Fruit fly (Drosophila melanogaster) whole organism, embryonic: Measurements from ENCODE around the gene CG8562.

Source experiments
- Atf3 ChIP-seq: fragments of 200-800 bp; sonication (Bioruptor generic); optimal IDR thresholded peaks from 3 replicates; lab custom pipeline; 2016; ENCODE audit warnings: missing biosample characterization, missing genetic modification characterization
- Blimp-1 ChIP-seq: fragments of 200-800 bp; sonication (Bioruptor generic); optimal IDR thresholded peaks from 3 replicates; lab custom pipeline; 2018; ENCODE audit warnings: missing biosample characterization, missing genetic modification characterization, mild to moderate bottlenecking, moderate library complexity, missing genetic modification reagents
- C15 ChIP-seq: fragments of 200-800 bp; sonication (Bioruptor generic); IDR thresholded peaks from 3 replicates; pipeline ENCODE4 v1.3.6; 2022; ENCODE audit warnings: missing biosample characterization, missing genetic modification characterization
- CG1024 ChIP-seq: fragments of 200-800 bp; sonication (Bioruptor generic); IDR thresholded peaks from 2 replicates; pipeline ENCODE4 v1.3.6; 2022; ENCODE audit warnings: missing biosample characterization, missing genetic modification characterization
- CG11456 ChIP-seq: fragments of 200-800 bp; sonication (Bioruptor generic); IDR thresholded peaks from 3 replicates; pipeline ENCODE4 v1.3.6; 2022; ENCODE audit warnings: missing biosample characterization, missing genetic modification characterization
- CG11560 ChIP-seq: fragments of 200-800 bp; sonication (Bioruptor generic); IDR thresholded peaks from 3 replicates; pipeline ENCODE4 v1.3.6; 2022; ENCODE audit warnings: missing biosample characterization, missing genetic modification characterization
- CG11723 ChIP-seq: fragments of 200-800 bp; sonication (Bioruptor generic); optimal IDR thresholded peaks from 2 replicates; lab custom pipeline; 2017; ENCODE audit warnings: missing biosample characterization, mild to moderate bottlenecking, missing genetic modification characterization
- CG1233 ChIP-seq: fragments of 200-800 bp; sonication (Bioruptor generic); optimal IDR thresholded peaks from 4 replicates; lab custom pipeline; 2018; ENCODE audit warnings: missing biosample characterization, mild to moderate bottlenecking, missing genetic modification characterization
- CG17912 ChIP-seq: fragments of 200-800 bp; sonication (Bioruptor generic); optimal IDR thresholded peaks from 2 replicates; lab custom pipeline; 2018; ENCODE audit warnings: missing biosample characterization, mild to moderate bottlenecking, missing genetic modification characterization
- CG18011 ChIP-seq: fragments of 200-800 bp; sonication (Bioruptor generic); optimal IDR thresholded peaks from 2 replicates; lab custom pipeline; 2017; ENCODE audit warnings: missing biosample characterization, missing genetic modification characterization, mild to moderate bottlenecking, moderate library complexity, missing genotype
- CG18476 ChIP-seq: fragments of 200-800 bp; sonication (Bioruptor generic); optimal IDR thresholded peaks from 2 replicates; lab custom pipeline; 2016; ENCODE audit warnings: missing biosample characterization, mild to moderate bottlenecking, missing genetic modification characterization
- CG3065 ChIP-seq: fragments of 200-800 bp; sonication (Bioruptor generic); optimal IDR thresholded peaks from 2 replicates; lab custom pipeline; 2016; ENCODE audit warnings: missing biosample characterization, missing genetic modification characterization
- CG31441 ChIP-seq: fragments of 200-800 bp; sonication (Bioruptor generic); IDR thresholded peaks from 2 replicates; pipeline ENCODE4 v1.3.6; 2022; ENCODE audit warnings: missing biosample characterization, missing genetic modification characterization
- CG3995 ChIP-seq: fragments of 200-800 bp; sonication (Bioruptor generic); optimal IDR thresholded peaks from 3 replicates; lab custom pipeline; 2016; ENCODE audit warnings: missing biosample characterization, missing genetic modification characterization
- CG7372 ChIP-seq: fragments of 200-800 bp; sonication (Bioruptor generic); IDR thresholded peaks from 2 replicates; pipeline ENCODE4 v1.3.6; 2022; ENCODE audit warnings: missing biosample characterization, missing genetic modification characterization
- CG7963 ChIP-seq: fragments of 200-800 bp; sonication (Bioruptor generic); IDR thresholded peaks from 3 replicates; pipeline ENCODE4 v1.3.6; 2022; ENCODE audit warnings: missing biosample characterization, missing genetic modification characterization; ENCODE audit not compliant: partially characterized antibody
- CG8290 ChIP-seq, 3 experiments: fragments of 200-800 bp; sonication (Bioruptor generic); optimal IDR thresholded peaks; 2 replicates each; lab custom pipeline; 2016 to 2019; ENCODE audit warnings: missing biosample characterization in 3 of 3, missing genetic modification characterization in 3 of 3, mild to moderate bottlenecking in 2 of 3, moderate library complexity in 1 of 3
- CG9215 ChIP-seq: fragments of 200-800 bp; sonication (Bioruptor generic); IDR thresholded peaks from 2 replicates; pipeline ENCODE4 v1.3.6; 2022; ENCODE audit warnings: missing biosample characterization, missing genetic modification characterization
- CG9797 ChIP-seq: fragments of 200-800 bp; sonication (Bioruptor generic); optimal IDR thresholded peaks from 3 replicates; lab custom pipeline; 2018; ENCODE audit warnings: missing biosample characterization, mild to moderate bottlenecking, missing genetic modification characterization
- CoRest ChIP-seq: fragments of 200-800 bp; sonication (Bioruptor generic); optimal IDR thresholded peaks from 3 replicates; lab custom pipeline; 2018; ENCODE audit warnings: missing biosample characterization, mild to moderate bottlenecking, missing genetic modification characterization, moderate library complexity
- CrebB ChIP-seq: fragments of 200-800 bp; sonication (Bioruptor generic); optimal IDR thresholded peaks from 3 replicates; lab custom pipeline; 2018; ENCODE audit warnings: missing biosample characterization, mild to moderate bottlenecking, missing genetic modification characterization
- D ChIP-seq, 2 experiments: fragments of 200-800 bp in 1 of 2; fragments of >200 bp in 1 of 2; sonication (Bioruptor generic) in 1 of 2; optimal IDR thresholded peaks; 2 replicates in 1 of 2; 3 replicates in 1 of 2; lab custom pipeline; 2017; ENCODE audit warnings: mild to moderate bottlenecking in 1 of 2, missing biosample characterization in 1 of 2, missing genetic modification characterization in 1 of 2, missing genetic modification reagents in 1 of 2
- D19A ChIP-seq: fragments of 200-800 bp; optimal IDR thresholded peaks from 3 replicates; lab custom pipeline; 2019; ENCODE audit warnings: missing biosample characterization, mild to moderate bottlenecking, missing genetic modification characterization, moderate library complexity
- Dip3 ChIP-seq: fragments of 200-800 bp; sonication (Bioruptor generic); optimal IDR thresholded peaks from 3 replicates; lab custom pipeline; 2016; ENCODE audit warnings: missing biosample characterization, missing genetic modification characterization
- Dref ChIP-seq: fragments of 200-800 bp; sonication (Bioruptor generic); IDR thresholded peaks from 2 replicates; pipeline ENCODE4 v1.3.6; 2022; ENCODE audit warnings: missing biosample characterization, missing genetic modification characterization
- Ets97D ChIP-seq: fragments of 200-800 bp; sonication (Bioruptor generic); optimal IDR thresholded peaks from 3 replicates; lab custom pipeline; 2016; ENCODE audit warnings: missing biosample characterization, missing genetic modification characterization
- HLHmδ ChIP-seq: fragments of 200-800 bp; sonication (Bioruptor generic); optimal IDR thresholded peaks from 2 replicates; lab custom pipeline; 2018; ENCODE audit warnings: missing biosample characterization, mild to moderate bottlenecking, missing genetic modification characterization, moderate library complexity
- Kr ChIP-seq: fragments of 200-800 bp; sonication (Bioruptor generic); optimal IDR thresholded peaks from 2 replicates; lab custom pipeline; 2017; ENCODE audit warnings: missing biosample characterization, mild to moderate bottlenecking, missing genetic modification characterization
- Lhr ChIP-seq: fragments of 200-800 bp; sonication (Bioruptor generic); optimal IDR thresholded peaks from 3 replicates; lab custom pipeline; 2017; ENCODE audit warnings: mild to moderate bottlenecking, missing biosample characterization, missing genetic modification reagents, missing genetic modification characterization
- Mes4 ChIP-seq: fragments of 200-800 bp; sonication (Bioruptor generic); optimal IDR thresholded peaks from 2 replicates; lab custom pipeline; 2016; ENCODE audit warnings: missing biosample characterization, missing genetic modification characterization
- NK7.1 ChIP-seq: fragments of 200-800 bp; sonication (Bioruptor generic); optimal IDR thresholded peaks from 3 replicates; lab custom pipeline; 2016; ENCODE audit warnings: missing biosample characterization, missing genetic modification characterization
- Neu2 ChIP-seq: fragments of 200-800 bp; sonication (Bioruptor generic); optimal IDR thresholded peaks from 3 replicates; lab custom pipeline; 2016; ENCODE audit warnings: missing biosample characterization, missing genetic modification characterization, borderline replicate concordance
- Optix ChIP-seq: fragments of 200-800 bp; sonication (Bioruptor generic); IDR thresholded peaks from 3 replicates; pipeline ENCODE4 v1.3.6; 2022; ENCODE audit warnings: missing biosample characterization, missing genetic modification characterization
- Six4 ChIP-seq: fragments of 200-800 bp; sonication (Bioruptor generic); optimal IDR thresholded peaks from 2 replicates; lab custom pipeline; 2016; ENCODE audit warnings: missing biosample characterization, missing genetic modification characterization
- Ssrp ChIP-seq: fragments of 200-800 bp; sonication (Bioruptor generic); optimal IDR thresholded peaks from 2 replicates; lab custom pipeline; 2018; ENCODE audit warnings: missing biosample characterization, mild to moderate bottlenecking, missing genetic modification characterization, moderate library complexity
- abd-A ChIP-seq: fragments of 200-800 bp; sonication (Bioruptor generic); optimal IDR thresholded peaks from 3 replicates; lab custom pipeline; 2019; ENCODE audit warnings: missing biosample characterization, mild to moderate bottlenecking, missing genetic modification characterization, moderate library complexity
- bowl ChIP-seq: fragments of 200-800 bp; sonication (Bioruptor generic); IDR thresholded peaks from 2 replicates; pipeline ENCODE4 v1.3.6; 2022; ENCODE audit warnings: missing biosample characterization, missing genetic modification characterization
- chinmo ChIP-seq: fragments of 200-800 bp; sonication (Bioruptor generic); IDR thresholded peaks from 4 replicates; pipeline ENCODE4 v1.3.6; 2022; ENCODE audit warnings: missing biosample characterization, missing genetic modification characterization; ENCODE audit not compliant: partially characterized antibody
- dimm ChIP-seq: fragments of 200-800 bp; sonication (Bioruptor generic); IDR thresholded peaks from 2 replicates; pipeline ENCODE4 v1.3.6; 2022; ENCODE audit warnings: missing biosample characterization, missing genetic modification characterization
- gce ChIP-seq: fragments of 200-800 bp; sonication (Bioruptor generic); IDR thresholded peaks from 3 replicates; pipeline ENCODE4 v1.3.6; 2022; ENCODE audit warnings: missing biosample characterization, missing genetic modification characterization
- gsb-n ChIP-seq: fragments of 200-800 bp; sonication (Bioruptor generic); optimal IDR thresholded peaks from 3 replicates; lab custom pipeline; 2018; ENCODE audit warnings: missing biosample characterization, mild to moderate bottlenecking, missing genetic modification characterization
- kah ChIP-seq: fragments of 200-800 bp; sonication (Bioruptor generic); optimal IDR thresholded peaks from 2 replicates; lab custom pipeline; 2018; ENCODE audit warnings: missing biosample characterization, mild to moderate bottlenecking, missing genetic modification characterization
- ken ChIP-seq: fragments of 200-800 bp; sonication (Bioruptor generic); IDR thresholded peaks from 3 replicates; pipeline ENCODE4 v1.3.6; 2022; ENCODE audit warnings: missing biosample characterization, missing genetic modification characterization
- oc ChIP-seq: fragments of 200-800 bp; sonication (Bioruptor generic); optimal IDR thresholded peaks from 2 replicates; lab custom pipeline; 2018; ENCODE audit warnings: missing biosample characterization, mild to moderate bottlenecking, missing genetic modification characterization, moderate library complexity
- ranshi ChIP-seq: fragments of 200-800 bp; sonication (Bioruptor generic); IDR thresholded peaks from 2 replicates; pipeline ENCODE4 v1.3.6; 2022; ENCODE audit warnings: missing biosample characterization, missing genetic modification characterization
- repo ChIP-seq: fragments of 200-800 bp; sonication (Bioruptor generic); optimal IDR thresholded peaks from 2 replicates; lab custom pipeline; 2016; ENCODE audit warnings: missing biosample characterization, missing genetic modification characterization
- sim ChIP-seq: fragments of 200-800 bp; sonication (Bioruptor generic); IDR thresholded peaks from 2 replicates; pipeline ENCODE4 v1.3.6; 2022; ENCODE audit warnings: missing biosample characterization, missing genetic modification characterization
- sisA ChIP-seq: fragments of 200-800 bp; sonication (Bioruptor generic); IDR thresholded peaks from 2 replicates; pipeline ENCODE4 v1.3.6; 2022; ENCODE audit warnings: missing biosample characterization, missing genetic modification characterization
- tll ChIP-seq, 2 experiments: fragments of 200-800 bp in 1 of 2; fragments of >200 bp in 1 of 2; sonication (Bioruptor generic) in 1 of 2; optimal IDR thresholded peaks; 2 replicates each; lab custom pipeline; 2017 to 2019; ENCODE audit warnings: missing biosample characterization in 2 of 2, missing genetic modification characterization in 2 of 2, mild to moderate bottlenecking in 1 of 2, moderate library complexity in 1 of 2
- yki ChIP-seq: fragments of >200 bp; optimal IDR thresholded peaks from 3 replicates; lab custom pipeline; 2018

Gene CG8562

dm6 chr3L:7359827-7360323 is 38.2 kb upstream of the CG8562 start, which contains the start of gene pst (continued):
- TF ChIP-seq Blimp-1 (GFP tag; lab: Kevin White, UChicago) (no peak), D19A (tag; lab: Kevin White, UChicago) (peak; percentile 14), CoRest (tag; lab: Kevin White, UChicago) (peak; percentile 67), gce (GFP tag; lab: Robert Waterston, UW) (no peak; the same call in 2 of the 3 replicates), CG11456 (peak; percentile 60; the same call in 1 of the 3 replicates), Atf3 (GFP tag; lab: Kevin White, UChicago) (peak; percentile 22), Dip3 (no peak), CG17912 (GFP tag; lab: Kevin White, UChicago) (no peak), kah (GFP tag; lab: Kevin White, UChicago) (no peak), sisA (GFP tag; lab: Robert Waterston, UW) (no peak), Neu2 (GFP tag; lab: Kevin White, UChicago) (no peak), CG18476 (no peak), CG11723 (GFP tag; lab: Kevin White, UChicago) (no peak), dimm (no peak), tll (GFP tag; optimal IDR thresholded peaks at IDR 0.05; lab: Kevin White, UChicago) (no peak), bowl (GFP tag; lab: Robert Waterston, UW) (peak; percentile 53; the same call in 1 of the 2 replicates), Ets97D (GFP tag; lab: Kevin White, UChicago) (peak; percentile 53), CG7963 (no peak), CG1024 (GFP tag; lab: Robert Waterston, UW) (no peak), CrebB (tag; lab: Kevin White, UChicago) (peak; percentile 66), CG9215 (no peak), Mes4 (GFP tag; lab: Kevin White, UChicago) (no peak), CG9797 (GFP tag; lab: Kevin White, UChicago) (no peak), CG18011 (GFP tag; lab: Kevin White, UChicago) (no peak), oc (peak; percentile 45), Six4 (no peak), CG8290 (GFP tag; optimal IDR thresholded peaks at IDR 0.05; lab: Kevin White, UChicago) (no peak), CG8290 (tag; optimal IDR thresholded peaks at IDR 0.05; lab: Kevin White, UChicago) (peak in 1 of 2 experiments; percentile 87), D (optimal IDR thresholded peaks at IDR 0.05; lab: Kevin White, UChicago) (no peak), D (GFP tag; optimal IDR thresholded peaks at IDR 0.05; lab: Kevin White, UChicago) (no peak), Ssrp (tag; lab: Kevin White, UChicago) (no peak), Dref (GFP tag; lab: Robert Waterston, UW) (no peak), repo (no peak), CG3065 (GFP tag; lab: Kevin White, UChicago) (no peak), Kr (no peak), CG31441 (no peak), chinmo (GFP tag; lab: Robert Waterston, UW) (peak; percentile 53; the same call in 2 of the 4 replicates), CG7372 (GFP tag; lab: Robert Waterston, UW) (no peak), C15 (GFP tag; lab: Robert Waterston, UW) (no peak), sim (GFP tag; lab: Robert Waterston, UW) (no peak), CG11560 (tag; lab: Robert Waterston, UW) (no peak), gsb-n (no peak), NK7.1 (GFP tag; lab: Kevin White, UChicago) (no peak), ranshi (peak; percentile 11; the same call in 1 of the 2 replicates), HLHmδ (peak; percentile 33), yki (lab: Kevin White, UChicago) (no peak), Optix (GFP tag; lab: Robert Waterston, UW) (no peak; the same call in 2 of the 3 replicates), CG3995 (GFP tag; lab: Kevin White, UChicago) (no peak), abd-A (tag; lab: Kevin White, UChicago) (no peak), Lhr (no peak), CG1233 (GFP tag; lab: Kevin White, UChicago) (no peak), ken (GFP tag; lab: Robert Waterston, UW) (no peak)
